Worm (Caenorhabditis elegans) whole organism, young adult: ENCODE results near the gene str-204.

ENCODE experiments used
- C06A6.2 ChIP-seq: fragments of 200-800 bp; sonication (Bioruptor generic); conservative IDR thresholded peaks from 2 replicates; pipeline ENCODE4 v1.3.6; 2022; ENCODE audit warnings: missing genetic modification characterization, missing compliant biosample characterization
- F10E7.11 ChIP-seq: sonication (generic microtip); optimal IDR thresholded peaks from 2 replicates; lab custom pipeline; 2017; ENCODE audit warnings: mild to moderate bottlenecking, missing genetic modification characterization, moderate library complexity, missing compliant biosample characterization
- F23B12.7 ChIP-seq: sonication (generic microtip); optimal IDR thresholded peaks from 2 replicates; lab custom pipeline; 2017; ENCODE audit warnings: missing genetic modification characterization, mild to moderate bottlenecking, missing compliant biosample characterization, antibody characterized with exemption, moderate library complexity; ENCODE audit not compliant: insufficient read depth
- F37B4.10 ChIP-seq: fragments of 200-800 bp; sonication (Bioruptor generic); IDR thresholded peaks from 2 replicates; pipeline ENCODE4 v1.3.6; 2022; ENCODE audit warnings: missing genetic modification characterization, missing compliant biosample characterization
- F49E8.2 ChIP-seq: sonication (generic microtip); optimal IDR thresholded peaks from 3 replicates; lab custom pipeline; 2017; ENCODE audit warnings: missing genetic modification characterization, mild to moderate bottlenecking, missing compliant biosample characterization, antibody characterized with exemption, moderate library complexity; ENCODE audit not compliant: insufficient read depth
- F52B5.7 ChIP-seq: sonication (generic microtip); optimal IDR thresholded peaks from 2 replicates; lab custom pipeline; 2016; ENCODE audit warnings: mild to moderate bottlenecking, missing genetic modification characterization, missing compliant biosample characterization
- F57C9.4 ChIP-seq: sonication (generic microtip); optimal IDR thresholded peaks from 2 replicates; lab custom pipeline; 2017; ENCODE audit warnings: mild to moderate bottlenecking, missing genetic modification characterization, missing compliant biosample characterization
- Y95B8A.8 ChIP-seq: fragments of 200-800 bp; sonication (Bioruptor generic); IDR thresholded peaks from 2 replicates; pipeline ENCODE4 v1.3.6; 2022; ENCODE audit warnings: missing genetic modification reagents, missing genetic modification characterization, missing compliant biosample characterization
- ama-1 ChIP-seq, 3 experiments: fragments of 150-350 bp in 1 of 3; sonication (generic microtip) in 2 of 3; optimal IDR thresholded peaks; 2 replicates each; lab custom pipeline; 2014 to 2018; ENCODE audit warnings: missing biosample characterization in 2 of 3, missing genetic modification characterization in 2 of 3, missing genetic modification reagents in 2 of 3
- aptf-2 ChIP-seq: fragments of 200-800 bp; sonication (Bioruptor generic); conservative IDR thresholded peaks from 2 replicates; pipeline ENCODE4 v1.3.6; 2022; ENCODE audit warnings: missing genetic modification reagents, missing genetic modification characterization, missing compliant biosample characterization
- attf-6 ChIP-seq: fragments of 200-800 bp; sonication (Bioruptor generic); IDR thresholded peaks from 2 replicates; pipeline ENCODE4 v1.3.6; 2022; ENCODE audit warnings: missing genetic modification reagents, missing genetic modification characterization, missing compliant biosample characterization
- ceh-100 ChIP-seq: fragments of 200-800 bp; sonication (Bioruptor generic); IDR thresholded peaks from 2 replicates; pipeline ENCODE4 v1.3.6; 2022; ENCODE audit warnings: missing genetic modification reagents, missing genetic modification characterization, missing compliant biosample characterization
- ceh-27 ChIP-seq: fragments of 200-800 bp; sonication (Bioruptor generic); optimal IDR thresholded peaks from 2 replicates; lab custom pipeline; 2018; ENCODE audit warnings: mild to moderate bottlenecking, missing genetic modification characterization, moderate library complexity, missing compliant biosample characterization
- ceh-91 ChIP-seq: fragments of 200-800 bp; sonication (Bioruptor generic); IDR thresholded peaks from 2 replicates; pipeline ENCODE4 v1.3.6; 2022; ENCODE audit warnings: missing genetic modification reagents, missing genetic modification characterization, missing compliant biosample characterization
- chd-7 ChIP-seq: sonication (generic microtip); optimal IDR thresholded peaks from 2 replicates; lab custom pipeline; 2016; ENCODE audit warnings: mild to moderate bottlenecking, missing genetic modification characterization, moderate library complexity, missing compliant biosample characterization
- efl-1 ChIP-seq: fragments of 150-350 bp; optimal IDR thresholded peaks from 2 replicates; lab custom pipeline; 2014; ENCODE audit warnings: missing biosample characterization, missing genetic modification reagents, missing genetic modification characterization
- egrh-3 ChIP-seq: fragments of 200-800 bp; sonication (Bioruptor generic); IDR thresholded peaks from 2 replicates; pipeline ENCODE4 v1.3.6; 2022; ENCODE audit warnings: missing genetic modification reagents, missing genetic modification characterization, missing compliant biosample characterization
- ets-4 ChIP-seq: fragments of 200-800 bp; sonication (Bioruptor generic); optimal IDR thresholded peaks from 2 replicates; lab custom pipeline; 2018; ENCODE audit warnings: mild to moderate bottlenecking, missing genetic modification characterization, missing compliant biosample characterization
- fkh-3 ChIP-seq: sonication (generic microtip); optimal IDR thresholded peaks from 2 replicates; lab custom pipeline; 2016; ENCODE audit warnings: mild to moderate bottlenecking, missing genetic modification characterization, missing compliant biosample characterization
- hlh-26 ChIP-seq: fragments of 200-800 bp; sonication (Bioruptor generic); conservative IDR thresholded peaks from 2 replicates; pipeline ENCODE4 v1.3.6; 2022; ENCODE audit warnings: missing genetic modification reagents, missing genetic modification characterization, missing compliant biosample characterization
- let-526 ChIP-seq: fragments of 200-800 bp; sonication (Bioruptor generic); IDR thresholded peaks from 2 replicates; pipeline ENCODE4 v1.3.6; 2022; ENCODE audit warnings: missing genetic modification reagents, missing genetic modification characterization, missing compliant biosample characterization
- let-607 ChIP-seq, 2 experiments: fragments of 200-800 bp in 1 of 2; sonication (Bioruptor generic) in 1 of 2; sonication (generic microtip) in 1 of 2; optimal IDR thresholded peaks; 2 replicates each; lab custom pipeline; 2016 to 2018; ENCODE audit warnings: mild to moderate bottlenecking in 2 of 2, missing compliant biosample characterization in 2 of 2, missing genetic modification characterization in 2 of 2, moderate library complexity in 2 of 2, missing genotype in 1 of 2
- lin-35 ChIP-seq, 3 experiments: fragments of 150-350 bp in 2 of 3; sonication (generic microtip) in 1 of 3; optimal IDR thresholded peaks; 2 replicates each; lab custom pipeline; 2014 to 2018; ENCODE audit warnings: missing biosample characterization in 3 of 3, missing genetic modification characterization in 3 of 3, missing genetic modification reagents in 3 of 3
- lin-40 ChIP-seq: sonication (generic microtip); optimal IDR thresholded peaks from 2 replicates; lab custom pipeline; 2016; ENCODE audit warnings: missing genetic modification characterization, mild to moderate bottlenecking, missing compliant biosample characterization, missing genotype, missing genetic modification reagents
- lsy-27 ChIP-seq: sonication (generic microtip); optimal IDR thresholded peaks from 2 replicates; lab custom pipeline; 2017; ENCODE audit warnings: missing genetic modification characterization, mild to moderate bottlenecking, missing compliant biosample characterization, antibody characterized with exemption, missing genotype, borderline replicate concordance; ENCODE audit not compliant: insufficient read depth
- madf-3 ChIP-seq: fragments of 200-800 bp; sonication (Bioruptor generic); IDR thresholded peaks from 2 replicates; pipeline ENCODE4 v1.3.6; 2022; ENCODE audit warnings: missing genetic modification reagents, missing genetic modification characterization, missing compliant biosample characterization
- madf-6 ChIP-seq: fragments of 200-800 bp; sonication (Bioruptor generic); IDR thresholded peaks from 2 replicates; pipeline ENCODE4 v1.3.6; 2022; ENCODE audit warnings: missing genetic modification reagents, missing genetic modification characterization, missing compliant biosample characterization
- nhr-80 ChIP-seq: sonication (generic microtip); optimal IDR thresholded peaks from 2 replicates; lab custom pipeline; 2016; ENCODE audit warnings: missing genetic modification characterization, missing compliant biosample characterization
- nhr-90 ChIP-seq: sonication (generic microtip); optimal IDR thresholded peaks from 2 replicates; lab custom pipeline; 2016; ENCODE audit warnings: missing genotype, mild to moderate bottlenecking, missing genetic modification characterization, missing compliant biosample characterization
- pbrm-1 ChIP-seq: fragments of 200-800 bp; sonication (Bioruptor generic); IDR thresholded peaks from 2 replicates; pipeline ENCODE4 v1.3.6; 2022; ENCODE audit warnings: missing genetic modification reagents, missing genetic modification characterization, missing compliant biosample characterization
- rcor-1 ChIP-seq: fragments of 200-800 bp; sonication (Bioruptor generic); IDR thresholded peaks from 2 replicates; pipeline ENCODE4 v1.3.6; 2022; ENCODE audit warnings: missing genetic modification reagents, missing genetic modification characterization, missing compliant biosample characterization
- sea-2 ChIP-seq: fragments of 200-800 bp; sonication (Bioruptor generic); IDR thresholded peaks from 2 replicates; pipeline ENCODE4 v1.3.6; 2022; ENCODE audit warnings: missing genetic modification characterization, missing compliant biosample characterization
- somi-1 ChIP-seq: fragments of 200-800 bp; sonication (Bioruptor generic); optimal IDR thresholded peaks from 2 replicates; lab custom pipeline; 2018; ENCODE audit warnings: mild to moderate bottlenecking, missing genetic modification characterization, missing compliant biosample characterization
- unc-62 ChIP-seq: fragments of 150-350 bp; optimal IDR thresholded peaks from 2 replicates; lab custom pipeline; 2014; ENCODE audit warnings: missing biosample characterization, missing genetic modification reagents, missing genetic modification characterization
- zfh-2 ChIP-seq: fragments of 200-800 bp; sonication (Bioruptor generic); conservative IDR thresholded peaks from 2 replicates; pipeline ENCODE4 v1.3.6; 2022; ENCODE audit warnings: missing genetic modification reagents, missing genetic modification characterization, missing compliant biosample characterization
- ztf-25 ChIP-seq: fragments of 200-800 bp; sonication (Bioruptor generic); IDR thresholded peaks from 2 replicates; pipeline ENCODE4 v1.3.6; 2022; ENCODE audit warnings: missing genetic modification reagents, missing genetic modification characterization, missing compliant biosample characterization
- ztf-26 ChIP-seq: sonication (generic microtip); optimal IDR thresholded peaks from 2 replicates; lab custom pipeline; 2017; ENCODE audit warnings: missing genetic modification characterization, missing compliant biosample characterization
- ztf-28 ChIP-seq: fragments of 200-800 bp; sonication (Bioruptor generic); IDR thresholded peaks from 2 replicates; pipeline ENCODE4 v1.3.6; 2022; ENCODE audit warnings: missing genetic modification reagents, missing genetic modification characterization, missing compliant biosample characterization

str-204 gene

ce11 chrV:7187295-7187694, 27.8 kb downstream of the str-204 start:
- no peak for TF ChIP-seq aptf-2 (GFP tag; lab: Robert Waterston, UW)
- peak; percentile 55 for TF ChIP-seq nhr-80 (tag; lab: Kevin White, UChicago)

ce11 chrV:7193562-7193961, 34.1 kb downstream of the str-204 start, which contains the start of gene F09G2.8:
Gene F09G2.8, minus strand, starts transcription at chrV:7193662.
- TF ChIP-seq somi-1 = no peak
- no peak for TF ChIP-seq ama-1 (optimal IDR thresholded peaks at IDR 0.05; lab: Kevin White, UChicago)
- no peak for TF ChIP-seq ama-1 (GFP tag; optimal IDR thresholded peaks at IDR 0.05; lab: Kevin White, UChicago)
- no peak for TF ChIP-seq efl-1
- no peak for TF ChIP-seq F37B4.10 (GFP tag; lab: Robert Waterston, UW)
- 0 out of 2 replicates have a peak, but pooled peaks have one; percentile 11 for TF ChIP-seq madf-6 (GFP tag; lab: Robert Waterston, UW)

- no peak for TF ChIP-seq F57C9.4 (tag; lab: Kevin White, UChicago)
- 0 out of 2 replicates have a peak, but pooled peaks have one; percentile 11 for TF ChIP-seq pbrm-1 (GFP tag; lab: Robert Waterston, UW)
- TF ChIP-seq zfh-2 (GFP tag; lab: Robert Waterston, UW) = peak; percentile 66; the same call in 1 of the 2 replicates
- 0 out of 2 replicates have a peak, but pooled peaks have one; percentile 22 for TF ChIP-seq egrh-3 (GFP tag; lab: Robert Waterston, UW)
These were observed 35.3 kb downstream of the str-204 start for ce11 chrV:7194818-7195217.

- TF ChIP-seq madf-3 = 0 out of 2 replicates have a peak, but pooled peaks have one; percentile 22
- TF ChIP-seq F37B4.10 (GFP tag; lab: Robert Waterston, UW) = no peak
These were observed 36.5 kb downstream of the str-204 start, which contains the start of gene attf-2 for ce11 chrV:7196037-7196436. Gene attf-2, minus strand, starts transcription at chrV:7196137.

ce11 chrV:7196498-7196966, 37.0 kb downstream of the str-204 start, which contains the start of gene F09G2.2:
Gene F09G2.2, plus strand, starts transcription at chrV:7196916.
- TF ChIP-seq F57C9.4 (tag; lab: Kevin White, UChicago) = no peak
- no peak for TF ChIP-seq F52B5.7
- TF ChIP-seq ztf-28 (GFP tag; lab: Robert Waterston, UW) = 0 out of 2 replicates have a peak, but pooled peaks have one; percentile 6
- no peak for TF ChIP-seq ama-1 (optimal IDR thresholded peaks at IDR 0.05; lab: Kevin White, UChicago)
- TF ChIP-seq ama-1 (GFP tag; optimal IDR thresholded peaks at IDR 0.05; lab: Kevin White, UChicago) = no peak
- TF ChIP-seq attf-6 (GFP tag; lab: Robert Waterston, UW) = no peak
- peak; percentile 90 for TF ChIP-seq zfh-2 (GFP tag; lab: Robert Waterston, UW)
- peak; percentile 56; the same call in 1 of the 2 replicates for TF ChIP-seq let-526 (GFP tag; lab: Robert Waterston, UW)
- peak; percentile 90 for TF ChIP-seq nhr-80 (tag; lab: Kevin White, UChicago)
- TF ChIP-seq ztf-25 (GFP tag; lab: Robert Waterston, UW) = 0 out of 2 replicates have a peak, but pooled peaks have one; percentile 40
- peak; percentile 71 for TF ChIP-seq ceh-100
- TF ChIP-seq unc-62 (GFP tag; lab: Kevin White, UChicago) = peak; percentile 13
- TF ChIP-seq F23B12.7 (tag; lab: Kevin White, UChicago) = peak; percentile 61
- TF ChIP-seq chd-7 (tag; lab: Kevin White, UChicago) = peak; percentile 33
- peak; percentile 88 for TF ChIP-seq ceh-27 (GFP tag; lab: Kevin White, UChicago)
- no peak for TF ChIP-seq lsy-27 (tag; lab: Kevin White, UChicago)
- TF ChIP-seq F49E8.2 = peak; percentile 9
- peak; percentile 93 for TF ChIP-seq rcor-1 (GFP tag; lab: Robert Waterston, UW)
- TF ChIP-seq nhr-90 (tag; lab: Kevin White, UChicago) = peak; percentile 8
- peak; percentile 84 for TF ChIP-seq Y95B8A.8 (GFP tag; lab: Robert Waterston, UW)
- no peak for TF ChIP-seq sea-2 (GFP tag; lab: Robert Waterston, UW)
- peak; percentile 2 to 69 for TF ChIP-seq let-607 (tag; optimal IDR thresholded peaks at IDR 0.05; lab: Kevin White, UChicago)
- TF ChIP-seq ets-4 (GFP tag; lab: Kevin White, UChicago) = peak; percentile 42
- peak; percentile 82 for TF ChIP-seq ceh-91 (GFP tag; lab: Robert Waterston, UW)
- peak; percentile 86 for TF ChIP-seq lin-40 (tag; lab: Kevin White, UChicago)
- TF ChIP-seq F10E7.11 (tag; lab: Kevin White, UChicago) = no peak
- TF ChIP-seq fkh-3 (tag; lab: Kevin White, UChicago) = no peak
- TF ChIP-seq madf-6 (GFP tag; lab: Robert Waterston, UW) = peak; percentile 95
- no peak for TF ChIP-seq hlh-26 (GFP tag; lab: Robert Waterston, UW)
- no peak; the same call in 1 of the 2 replicates for TF ChIP-seq C06A6.2 (GFP tag; lab: Robert Waterston, UW)
- peak; percentile 3 to 93 (median 10) for TF ChIP-seq lin-35 (GFP tag; optimal IDR thresholded peaks at IDR 0.05; lab: Kevin White, UChicago)
- TF ChIP-seq ztf-26 (tag; lab: Kevin White, UChicago) = peak; percentile 85
